Worm (Caenorhabditis elegans) whole organism, L3 larva: ENCODE measurements around the gene BE10.4.

ENCODE experiments used
- R02D3.7 ChIP-seq: fragments of 150-350 bp; optimal IDR thresholded peaks from 2 replicates; lab custom pipeline; 2014; ENCODE audit warnings: missing biosample characterization, missing genetic modification characterization
- ZK546.5 ChIP-seq: sonication (generic microtip); optimal IDR thresholded peaks from 2 replicates; lab custom pipeline; 2017; ENCODE audit warnings: missing biosample characterization, missing genetic modification characterization
- aly-2 ChIP-seq: fragments of 150-350 bp; optimal IDR thresholded peaks from 2 replicates; lab custom pipeline; 2014; ENCODE audit warnings: missing biosample characterization, missing genetic modification characterization
- ceh-16 ChIP-seq: sonication (generic microtip); optimal IDR thresholded peaks from 2 replicates; lab custom pipeline; 2017; ENCODE audit warnings: missing biosample characterization, missing genetic modification characterization
- ceh-28 ChIP-seq: fragments of 150-350 bp; optimal IDR thresholded peaks from 2 replicates; lab custom pipeline; 2014; ENCODE audit warnings: missing biosample characterization, missing genetic modification reagents, missing genetic modification characterization
- daf-12 ChIP-seq: fragments of 150-350 bp; optimal IDR thresholded peaks from 2 replicates; lab custom pipeline; 2014; ENCODE audit warnings: missing biosample characterization, missing genetic modification reagents, missing genetic modification characterization
- egl-27 ChIP-seq: sonication (generic microtip); optimal IDR thresholded peaks from 4 replicates; lab custom pipeline; 2017; ENCODE audit warnings: missing biosample characterization, missing genetic modification reagents, missing genetic modification characterization
- egl-5 ChIP-seq: fragments of 150-350 bp; optimal IDR thresholded peaks from 2 replicates; lab custom pipeline; 2017; ENCODE audit warnings: missing biosample characterization, missing genetic modification reagents, missing genetic modification characterization, inconsistent platforms
- elt-1 ChIP-seq: fragments of 150-350 bp; optimal IDR thresholded peaks from 2 replicates; lab custom pipeline; 2014; ENCODE audit warnings: missing biosample characterization, missing genetic modification characterization
- elt-2 ChIP-seq: sonication (generic microtip); optimal IDR thresholded peaks from 2 replicates; lab custom pipeline; 2016; ENCODE audit warnings: missing genetic modification reagents, mild to moderate bottlenecking, missing genetic modification characterization, missing compliant biosample characterization
- eor-1 ChIP-seq, 2 experiments: fragments of 150-350 bp; optimal IDR thresholded peaks; 2 replicates each; lab custom pipeline; 2014 to 2018; ENCODE audit warnings: missing biosample characterization in 2 of 2, missing genetic modification characterization in 2 of 2
- hmg-11 ChIP-seq: sonication (generic microtip); optimal IDR thresholded peaks from 2 replicates; lab custom pipeline; 2016; ENCODE audit warnings: missing genetic modification characterization, missing compliant biosample characterization
- lin-15B ChIP-seq: fragments of 150-350 bp; optimal IDR thresholded peaks from 2 replicates; lab custom pipeline; 2014; ENCODE audit warnings: missing biosample characterization, missing genetic modification characterization
- lsy-12 ChIP-seq: sonication (generic microtip); optimal IDR thresholded peaks from 2 replicates; lab custom pipeline; 2016; ENCODE audit warnings: mild to moderate bottlenecking, missing genetic modification characterization, missing compliant biosample characterization
- mdl-1 ChIP-seq: fragments of 150-350 bp; optimal IDR thresholded peaks from 2 replicates; lab custom pipeline; 2014; ENCODE audit warnings: missing biosample characterization, missing genetic modification characterization
- mml-1 ChIP-seq: fragments of 150-350 bp; sonication (generic microtip); optimal IDR thresholded peaks from 3 replicates; lab custom pipeline; 2014; ENCODE audit warnings: missing biosample characterization, missing genetic modification characterization
- nfya-1 ChIP-seq: sonication (generic microtip); optimal IDR thresholded peaks from 2 replicates; lab custom pipeline; 2017; ENCODE audit warnings: missing genetic modification characterization, mild to moderate bottlenecking, missing compliant biosample characterization, antibody characterized with exemption, moderate library complexity; ENCODE audit not compliant: insufficient read depth
- nhr-11 ChIP-seq: fragments of 150-350 bp; optimal IDR thresholded peaks from 2 replicates; lab custom pipeline; 2014; ENCODE audit warnings: missing biosample characterization, missing genetic modification characterization
- nhr-12 ChIP-seq: fragments of 150-350 bp; optimal IDR thresholded peaks from 2 replicates; lab custom pipeline; 2014; ENCODE audit warnings: missing biosample characterization, missing genetic modification characterization
- nhr-237 ChIP-seq: fragments of 150-350 bp; optimal IDR thresholded peaks from 2 replicates; lab custom pipeline; 2014; ENCODE audit warnings: missing biosample characterization, missing genetic modification characterization
- nhr-25 ChIP-seq: sonication (generic microtip); optimal IDR thresholded peaks from 2 replicates; lab custom pipeline; 2017; ENCODE audit warnings: missing biosample characterization, missing genetic modification characterization
- nhr-28 ChIP-seq: fragments of 150-350 bp; optimal IDR thresholded peaks from 2 replicates; lab custom pipeline; 2014; ENCODE audit warnings: missing biosample characterization, missing genetic modification characterization
- nhr-67 ChIP-seq: fragments of 150-350 bp; optimal IDR thresholded peaks from 2 replicates; lab custom pipeline; 2014; ENCODE audit warnings: missing biosample characterization, missing genetic modification characterization
- nhr-76 ChIP-seq: fragments of 150-350 bp; sonication (generic microtip); optimal IDR thresholded peaks from 5 replicates; lab custom pipeline; 2014; ENCODE audit warnings: missing biosample characterization, missing genetic modification characterization
- nhr-77 ChIP-seq: fragments of 150-350 bp; optimal IDR thresholded peaks from 2 replicates; lab custom pipeline; 2014; ENCODE audit warnings: missing biosample characterization, missing genetic modification characterization
- pha-4 ChIP-seq: fragments of 150-350 bp; optimal IDR thresholded peaks from 2 replicates; lab custom pipeline; 2014; ENCODE audit warnings: missing biosample characterization, missing genetic modification reagents, missing genetic modification characterization
- pqm-1 ChIP-seq: fragments of 150-350 bp; optimal IDR thresholded peaks from 2 replicates; lab custom pipeline; 2017; ENCODE audit warnings: missing biosample characterization, missing genetic modification characterization, inconsistent platforms
- sea-2 ChIP-seq: fragments of 150-350 bp; sonication (generic microtip); optimal IDR thresholded peaks from 4 replicates; lab custom pipeline; 2014; ENCODE audit warnings: missing biosample characterization, missing genetic modification reagents, missing genetic modification characterization
- skn-1 ChIP-seq: fragments of 150-350 bp; optimal IDR thresholded peaks from 2 replicates; lab custom pipeline; 2014; ENCODE audit warnings: missing biosample characterization, missing genetic modification characterization
- tbx-2 ChIP-seq: sonication (generic microtip); optimal IDR thresholded peaks from 2 replicates; lab custom pipeline; 2016; ENCODE audit warnings: mild to moderate bottlenecking, missing genetic modification characterization, missing compliant biosample characterization
- zag-1 ChIP-seq: fragments of 150-350 bp; optimal IDR thresholded peaks from 2 replicates; lab custom pipeline; 2014; ENCODE audit warnings: missing biosample characterization, missing genetic modification characterization

The BE10.4 gene

ce11 chrIII:12807726-12808125, 5.6 kb upstream of the BE10.4 start, which contains the start of gene BE10.3:
TSS of gene BE10.3 (plus strand) at chrIII:12808026.
- TF ChIP-seq R02D3.7 (tag; lab: Kevin White, UChicago): no peak
- TF ChIP-seq egl-5 (tag; lab: Kevin White, UChicago): no peak
- TF ChIP-seq nhr-77 (tag; lab: Kevin White, UChicago): no peak

- no peak for TF ChIP-seq pqm-1 (tag; lab: Kevin White, UChicago)
- no peak for TF ChIP-seq elt-2 (tag; lab: Kevin White, UChicago)
- TF ChIP-seq aly-2 (tag; lab: Kevin White, UChicago): no peak
- TF ChIP-seq hmg-11 (tag; lab: Kevin White, UChicago): peak; percentile 6
- TF ChIP-seq nhr-237 (tag; lab: Kevin White, UChicago): no peak
- no peak for TF ChIP-seq ZK546.5 (tag; lab: Kevin White, UChicago)
- no peak for TF ChIP-seq nhr-11 (tag; lab: Kevin White, UChicago)
- no peak for TF ChIP-seq mdl-1
- TF ChIP-seq nhr-67 (tag; lab: Kevin White, UChicago): no peak
- no peak for TF ChIP-seq eor-1 (tag; optimal IDR thresholded peaks at IDR 0.05; lab: Kevin White, UChicago)
- TF ChIP-seq lsy-12 (tag; lab: Kevin White, UChicago): no peak
- TF ChIP-seq sea-2 (GFP tag; lab: Kevin White, UChicago): no peak
- TF ChIP-seq zag-1: no peak
- no peak for TF ChIP-seq nhr-12 (tag; lab: Kevin White, UChicago)
- TF ChIP-seq nhr-76 (tag; lab: Kevin White, UChicago): no peak
- no peak for TF ChIP-seq egl-27 (tag; lab: Kevin White, UChicago)
- TF ChIP-seq tbx-2 (tag; lab: Kevin White, UChicago): no peak
- TF ChIP-seq nfya-1 (tag; lab: Kevin White, UChicago): peak; percentile 38
- TF ChIP-seq lin-15B: peak; percentile 46
- TF ChIP-seq R02D3.7 (tag; lab: Kevin White, UChicago): peak; percentile 88
- no peak for TF ChIP-seq nhr-25 (tag; lab: Kevin White, UChicago)
- TF ChIP-seq nhr-77 (tag; lab: Kevin White, UChicago): no peak
- TF ChIP-seq daf-12 (tag; lab: Kevin White, UChicago): no peak
- peak; percentile 62 for TF ChIP-seq pha-4 (tag; lab: Kevin White, UChicago)
- TF ChIP-seq nhr-28 (tag; lab: Kevin White, UChicago): no peak
- TF ChIP-seq ceh-16 (tag; lab: Kevin White, UChicago): no peak
Measured at ce11 chrIII:12818050-12818738, 4.9 kb downstream of the BE10.4 start, which contains the start of gene arx-5. TSS of gene arx-5 (minus strand) at chrIII:12818100.

- no peak for TF ChIP-seq ceh-28 (tag; lab: Kevin White, UChicago)
Measured at ce11 chrIII:12819148-12819547, 5.9 kb downstream of the BE10.4 start.

ce11 chrIII:12819909-12820308, 6.6 kb downstream of the BE10.4 start, which contains the start of the genes Y37D8A.2 and Y37D8A.25:
TSS of gene Y37D8A.2 (plus strand) at chrIII:12820193.
TSS of gene Y37D8A.25 (minus strand) at chrIII:12820253.
- TF ChIP-seq skn-1 (tag; lab: Kevin White, UChicago): no peak
- peak; percentile 8 for TF ChIP-seq nfya-1 (tag; lab: Kevin White, UChicago)
- TF ChIP-seq zag-1: no peak
- TF ChIP-seq, all 47 proteins: peak for 1

DNA sequence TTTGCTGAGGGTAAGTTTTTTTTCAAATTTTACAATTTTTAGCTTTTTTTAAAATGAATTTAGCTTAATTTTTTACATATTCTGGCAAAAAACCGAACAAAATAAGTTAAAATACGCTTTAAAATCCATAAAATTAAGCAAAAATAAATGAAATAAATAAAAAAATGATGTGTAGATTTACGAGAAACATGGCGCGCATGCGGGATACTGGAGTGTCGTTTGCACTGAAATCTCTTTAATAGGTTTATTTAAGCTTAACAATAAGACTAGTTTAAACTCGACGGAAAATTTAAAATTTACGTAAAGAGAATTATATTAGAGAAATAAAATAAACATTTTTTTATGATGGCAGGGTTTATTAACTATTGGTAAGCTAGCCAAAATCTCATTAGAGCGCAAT, 8.0 kb downstream of the BE10.4 start:
- TF ChIP-seq pha-4 (tag; lab: Kevin White, UChicago) (peak; percentile 31), R02D3.7 (tag; lab: Kevin White, UChicago) (peak; percentile 46), lin-15B (peak; percentile 39), elt-2 (tag; lab: Kevin White, UChicago) (no peak), nfya-1 (tag; lab: Kevin White, UChicago) (peak; percentile 33), elt-1 (tag; lab: Kevin White, UChicago) (no peak), mml-1 (tag; lab: Kevin White, UChicago) (no peak), nhr-25 (tag; lab: Kevin White, UChicago) (no peak)
